Worm (Caenorhabditis elegans): ENCODE results near the gene asah-2.

asah-2 gene

DNA sequence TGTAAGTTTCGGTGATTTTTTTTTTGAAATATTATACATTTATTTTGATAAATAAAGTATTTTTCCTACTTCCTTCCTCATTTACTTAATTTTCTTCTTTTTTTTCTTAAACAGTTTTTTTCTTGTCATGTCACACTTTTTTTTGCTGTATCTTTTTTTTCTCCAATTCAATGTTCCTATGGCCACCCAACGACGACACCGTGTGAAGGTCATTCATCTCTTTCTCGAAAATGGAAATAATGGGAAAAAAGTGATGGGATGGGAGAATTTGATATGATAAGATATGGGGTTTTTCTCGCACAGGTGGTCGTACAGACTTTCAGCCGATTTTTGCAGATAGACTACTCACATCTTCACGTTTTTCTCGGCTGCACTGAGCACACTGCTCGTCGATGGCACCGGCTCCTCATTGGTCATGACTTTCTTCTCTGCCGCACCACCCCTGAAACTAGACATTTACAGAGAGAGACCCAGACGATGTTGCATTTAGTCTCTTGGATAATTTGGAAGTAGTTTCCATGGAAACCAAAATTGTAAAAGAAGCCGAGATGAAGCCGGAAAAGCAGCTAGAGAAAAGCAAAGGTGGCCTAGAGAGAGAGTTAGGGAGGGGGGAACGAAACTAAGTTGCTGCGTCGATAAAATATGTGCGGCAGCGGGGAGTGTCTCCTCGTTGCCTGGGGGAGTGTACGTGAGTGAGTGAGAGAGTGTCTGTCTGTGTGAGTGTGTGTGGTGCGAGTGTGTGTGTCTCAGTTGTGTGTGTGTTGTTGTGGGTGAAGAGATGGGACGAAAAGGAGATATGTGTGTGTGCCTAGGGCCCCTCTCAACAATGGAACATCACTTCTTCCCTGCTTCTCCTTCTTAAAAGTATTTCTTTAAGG, 29.8 kb downstream of the asah-2 start, which contains the start of gene daf-19:
Gene daf-19 (minus strand): TSS at position 442 of the 878 bp plus-strand sequence.
- TF ChIP-seq elt-1 (tag; optimal IDR thresholded peaks at IDR 0.05; ENCODE audit: borderline replicate concordance, insufficient read depth) (peak; percentile 20), cnd-1 (tag; optimal IDR thresholded peaks at IDR 0.05) (peak; percentile 72), unc-39 (tag; optimal IDR thresholded peaks at IDR 0.05) (peak; percentile 8), ztf-11 (tag; optimal IDR thresholded peaks at IDR 0.05) (peak; percentile 63), ceh-83 (GFP tag; optimal IDR thresholded peaks at IDR 0.05) (peak; percentile 68), snpc-4 (tag; optimal IDR thresholded peaks at IDR 0.05) (no peak), tbx-8 (GFP tag; optimal IDR thresholded peaks at IDR 0.05) (peak; percentile 27), zip-8 (tag; optimal IDR thresholded peaks at IDR 0.05) (no peak), mab-5 (tag; optimal IDR thresholded peaks at IDR 0.05) (no peak), drap-1 (GFP tag; optimal IDR thresholded peaks at IDR 0.05) (peak; percentile 69), sptf-1 (tag; optimal IDR thresholded peaks at IDR 0.05) (peak; percentile 92), ceh-43 (GFP tag; optimal IDR thresholded peaks at IDR 0.05) (peak; percentile 42), lsy-2 (tag; optimal IDR thresholded peaks at IDR 0.05) (peak; percentile 74), ces-1 (GFP tag; optimal IDR thresholded peaks at IDR 0.05) (peak; percentile 60), bed-3 (GFP tag; optimal IDR thresholded peaks at IDR 0.05) (peak; percentile 55), ceh-39 (tag; optimal IDR thresholded peaks at IDR 0.05) (peak; percentile 17), nhr-12 (tag; optimal IDR thresholded peaks at IDR 0.05) (no peak), nhr-76 (tag; optimal IDR thresholded peaks at IDR 0.05) (no peak), elt-3 (tag; optimal IDR thresholded peaks at IDR 0.05) (no peak), blmp-1 (tag; optimal IDR thresholded peaks at IDR 0.05) (no peak), lin-13 (tag; optimal IDR thresholded peaks at IDR 0.05) (no peak), pha-4 (tag; optimal IDR thresholded peaks at IDR 0.05) (peak; percentile 36), mep-1 (tag; optimal IDR thresholded peaks at IDR 0.05) (peak; percentile 55), lin-32 (GFP tag; optimal IDR thresholded peaks at IDR 0.05) (peak; percentile 63), M03D4.4 (tag; optimal IDR thresholded peaks at IDR 0.05) (peak; percentile 69), mls-2 (tag; optimal IDR thresholded peaks at IDR 0.05) (peak; percentile 91), unc-120 (tag; optimal IDR thresholded peaks at IDR 0.05; ENCODE audit: poor library complexity, severe bottlenecking) (peak; percentile 76), sem-2 (GFP tag; optimal IDR thresholded peaks at IDR 0.05) (peak; percentile 31), hlh-1 (tag; optimal IDR thresholded peaks at IDR 0.05) (peak; percentile 85), flh-1 (GFP tag; optimal IDR thresholded peaks at IDR 0.05) (no peak), nhr-237 (tag; optimal IDR thresholded peaks at IDR 0.05) (peak; percentile 42), nhr-28 (tag; optimal IDR thresholded peaks at IDR 0.05) (no peak), unc-62 (GFP tag; optimal IDR thresholded peaks at IDR 0.05) (no peak), nhr-2 (tag; optimal IDR thresholded peaks at IDR 0.05) (no peak), ham-2 (GFP tag; optimal IDR thresholded peaks at IDR 0.05) (peak; percentile 95)

DNA sequence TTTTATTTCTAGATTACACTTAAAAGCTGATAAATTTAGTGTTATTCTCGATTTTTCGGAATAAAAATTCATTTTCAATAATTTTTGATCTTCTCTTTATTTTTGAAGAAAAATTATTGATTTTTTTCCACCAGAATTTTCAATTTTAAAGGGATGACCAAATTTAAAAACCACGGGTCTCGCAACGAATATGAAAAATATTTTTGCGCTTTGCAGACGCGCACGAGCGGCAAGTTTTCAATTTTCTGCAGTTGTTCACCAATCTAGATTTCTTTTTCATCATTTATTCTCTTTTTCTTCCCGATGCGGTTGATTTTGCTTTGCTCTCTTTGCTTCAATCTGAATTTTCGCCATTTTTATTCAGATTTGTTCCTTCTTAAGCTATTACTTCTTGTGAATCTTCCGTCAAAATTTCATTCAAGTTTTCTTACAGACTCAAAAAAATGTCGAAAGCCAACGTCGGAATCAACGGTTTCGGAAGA, 31.5 kb downstream of the asah-2 start, which contains the start of gene gpd-4:
Gene gpd-4 (plus strand): TSS at position 432 of the 482 bp plus-strand sequence.
- TF ChIP-seq ceh-83 (GFP tag; optimal IDR thresholded peaks at IDR 0.05) (no peak), lin-32 (GFP tag; optimal IDR thresholded peaks at IDR 0.05) (no peak), blmp-1 (tag; optimal IDR thresholded peaks at IDR 0.05) (no peak), bed-3 (GFP tag; optimal IDR thresholded peaks at IDR 0.05) (no peak), ztf-11 (tag; optimal IDR thresholded peaks at IDR 0.05) (no peak), tbx-8 (GFP tag; optimal IDR thresholded peaks at IDR 0.05) (no peak), sptf-1 (tag; optimal IDR thresholded peaks at IDR 0.05) (no peak), ceh-39 (tag; optimal IDR thresholded peaks at IDR 0.05) (no peak), cnd-1 (tag; optimal IDR thresholded peaks at IDR 0.05) (no peak), nhr-76 (tag; optimal IDR thresholded peaks at IDR 0.05) (no peak), elt-3 (tag; optimal IDR thresholded peaks at IDR 0.05) (no peak)

DNA sequence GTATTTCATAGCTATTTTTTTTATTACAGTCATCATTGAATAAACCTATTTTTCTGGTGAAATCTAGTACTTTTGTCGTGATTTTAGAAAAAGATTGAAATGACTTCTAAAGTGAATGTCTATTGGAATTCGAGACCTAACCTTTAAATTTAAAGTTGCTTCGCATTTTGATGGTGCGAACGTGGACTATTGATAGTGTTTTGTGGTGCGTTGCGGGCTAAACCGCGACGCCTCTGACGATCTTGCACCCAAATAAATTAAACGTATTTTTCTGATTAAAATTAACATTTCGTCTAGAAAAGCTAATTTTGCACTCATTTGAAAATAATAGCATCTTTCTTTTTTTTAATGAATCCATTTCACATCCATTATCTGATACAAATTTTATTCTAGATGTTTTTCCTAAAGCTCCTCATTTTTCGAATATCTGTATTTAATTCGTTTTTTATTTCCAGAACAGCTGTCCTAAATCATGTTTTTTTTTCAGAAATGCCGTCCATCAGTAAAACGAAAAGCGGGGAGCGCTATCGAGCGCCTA, 33.1 kb downstream of the asah-2 start, which contains the start of gene wbp-11:
Gene wbp-11 (plus strand): TSS at position 488 of the 538 bp plus-strand sequence.
- no peak for TF ChIP-seq unc-39 (tag; optimal IDR thresholded peaks at IDR 0.05)
- TF ChIP-seq lsy-2 (tag; optimal IDR thresholded peaks at IDR 0.05): peak; percentile 2
- peak; percentile 63 for TF ChIP-seq mep-1 (tag; optimal IDR thresholded peaks at IDR 0.05)
